Worm (Caenorhabditis elegans): ENCODE data around the gene egrh-2.

The egrh-2 gene

DNA sequence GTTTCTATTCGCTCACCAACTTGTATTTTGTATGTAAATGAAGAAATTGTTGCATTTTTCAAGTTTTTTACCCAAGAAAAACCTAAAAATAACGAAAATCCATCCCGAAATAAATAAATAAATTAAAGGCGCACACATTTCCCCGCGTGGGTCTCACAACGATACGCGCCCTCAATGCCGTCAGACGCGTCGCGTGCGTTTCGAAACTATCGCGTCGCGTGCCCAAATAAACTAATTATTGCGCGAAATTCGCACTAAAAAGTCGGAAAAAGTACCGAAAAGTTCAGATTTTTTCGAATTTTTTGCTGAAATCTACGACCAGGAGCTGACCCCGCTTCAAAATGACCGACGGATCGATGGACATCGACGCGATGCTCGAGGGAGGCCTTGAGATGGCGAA lies 22.2 kb upstream of the egrh-2 start, which contains the start of gene rbm-39 (continued):
- peak; percentile 85 for TF ChIP-seq ekl-4 (GFP tag; IDR thresholded peaks at IDR 0.05)
- TF ChIP-seq atf-7 (tag; optimal IDR thresholded peaks at IDR 0.05) = no peak
- TF ChIP-seq snpc-1.1 (tag; optimal IDR thresholded peaks at IDR 0.05; ENCODE audit: insufficient read depth) = peak; percentile 50
- TF ChIP-seq F57A8.1 (GFP tag; optimal IDR thresholded peaks at IDR 0.05) = no peak
- peak; percentile 88 for TF ChIP-seq dox-1 (GFP tag; IDR thresholded peaks at IDR 0.05)
- TF ChIP-seq xnd-1 (tag; optimal IDR thresholded peaks at IDR 0.05) = peak; percentile 61
- no peak for TF ChIP-seq hlh-12 (tag; optimal IDR thresholded peaks at IDR 0.05)
- no peak for TF ChIP-seq lin-26 (GFP tag; IDR thresholded peaks at IDR 0.05)
- peak; percentile 83 for TF ChIP-seq Y79H2A.3 (GFP tag; conservative IDR thresholded peaks at IDR 0.05)
- TF ChIP-seq repo-1 (tag; optimal IDR thresholded peaks at IDR 0.05) = peak; percentile 85
- TF ChIP-seq nhr-27 (tag; optimal IDR thresholded peaks at IDR 0.05) = no peak
- no peak for TF ChIP-seq ZK185.1 (tag; optimal IDR thresholded peaks at IDR 0.05; ENCODE audit: poor library complexity, severe bottlenecking)
- TF ChIP-seq tbp1 (GFP tag; optimal IDR thresholded peaks at IDR 0.05) = peak; percentile 60
- TF ChIP-seq T26A5.8 (tag; optimal IDR thresholded peaks at IDR 0.05) = no peak
- no peak for TF ChIP-seq fkh-3 (tag; optimal IDR thresholded peaks at IDR 0.05)
- peak; percentile 23; the same call in 1 of the 2 replicates for TF ChIP-seq madf-8 (GFP tag; conservative IDR thresholded peaks at IDR 0.05)
- TF ChIP-seq unc-130 (GFP tag; optimal IDR thresholded peaks at IDR 0.05) = peak; percentile 6
- TF ChIP-seq nfyb-1 (GFP tag; IDR thresholded peaks at IDR 0.05) = peak; percentile 84
- TF ChIP-seq mes-4 (tag; optimal IDR thresholded peaks at IDR 0.05) = no peak
- TF ChIP-seq ztf-22 (GFP tag; optimal IDR thresholded peaks at IDR 0.05) = no peak
- TF ChIP-seq nfya-2 (GFP tag; IDR thresholded peaks at IDR 0.05) = no peak
- TF ChIP-seq egrh-3 (GFP tag; IDR thresholded peaks at IDR 0.05) = no peak
- TF ChIP-seq chd-7 (tag; optimal IDR thresholded peaks at IDR 0.05) = no peak
- TF ChIP-seq nhr-120 (GFP tag; IDR thresholded peaks at IDR 0.05) = no peak
- TF ChIP-seq F57C9.4 (tag; optimal IDR thresholded peaks at IDR 0.05) = no peak
- peak; percentile 90 for TF ChIP-seq attf-5 (GFP tag; optimal IDR thresholded peaks at IDR 0.05)
- TF ChIP-seq gei-17 (GFP tag; optimal IDR thresholded peaks at IDR 0.05) = no peak
- no peak for TF ChIP-seq bed-1 (GFP tag; IDR thresholded peaks at IDR 0.05)
- 0 out of 2 replicates have a peak, but pooled peaks have one; percentile 29 for TF ChIP-seq C06A6.2 (GFP tag; conservative IDR thresholded peaks at IDR 0.05)
- peak; percentile 82 for TF ChIP-seq Y95B8A.8 (GFP tag; IDR thresholded peaks at IDR 0.05)
- peak; percentile 79 for TF ChIP-seq mcd-1 (GFP tag; IDR thresholded peaks at IDR 0.05)
- TF ChIP-seq B0336.3 (GFP tag; IDR thresholded peaks at IDR 0.05) = peak; percentile 85
- peak; percentile 33; the same call in 1 of the 2 replicates for TF ChIP-seq hsf-1 (GFP tag; IDR thresholded peaks at IDR 0.05)
- TF ChIP-seq akir-1 (GFP tag; optimal IDR thresholded peaks at IDR 0.05) = no peak
- peak; percentile 75 for TF ChIP-seq pbrm-1 (GFP tag; IDR thresholded peaks at IDR 0.05)
- TF ChIP-seq hlh-26 (GFP tag; conservative IDR thresholded peaks at IDR 0.05) = no peak
- TF ChIP-seq sea-2 (GFP tag; IDR thresholded peaks at IDR 0.05) = no peak
- no peak for TF ChIP-seq nfya-1 (tag; optimal IDR thresholded peaks at IDR 0.05; ENCODE audit: borderline replicate concordance, insufficient read depth)
- no peak for TF ChIP-seq C17E4.6 (GFP tag; IDR thresholded peaks at IDR 0.05)
- no peak for TF ChIP-seq ztf-25 (GFP tag; IDR thresholded peaks at IDR 0.05)
- peak; percentile 77 for TF ChIP-seq snpc-3.4 (tag; optimal IDR thresholded peaks at IDR 0.05)
- TF ChIP-seq Y53F4B.3 (GFP tag; IDR thresholded peaks at IDR 0.05) = peak; percentile 46; the same call in 1 of the 2 replicates
- TF ChIP-seq ceh-91 (GFP tag; IDR thresholded peaks at IDR 0.05) = peak; percentile 71
- no peak for TF ChIP-seq mel-28 (tag; optimal IDR thresholded peaks at IDR 0.05; ENCODE audit: borderline replicate concordance)
- TF ChIP-seq Y56A3A.18 (GFP tag; IDR thresholded peaks at IDR 0.05) = no peak
- TF ChIP-seq F33H1.4 (GFP tag; IDR thresholded peaks at IDR 0.05) = peak; percentile 98
- no peak for TF ChIP-seq ceh-58 (GFP tag; IDR thresholded peaks at IDR 0.05)
- peak; percentile 64 for TF ChIP-seq athp-1 (tag; optimal IDR thresholded peaks at IDR 0.05)
- peak; percentile 64 for TF ChIP-seq efl-1 (GFP tag; optimal IDR thresholded peaks at IDR 0.05)
